Fruit fly (Drosophila melanogaster) whole organism, embryonic: Measurements from ENCODE around the gene Gr64f.

Source experiments
- CG10209 ChIP-seq: fragments of 200-800 bp; sonication (Bioruptor generic); optimal IDR thresholded peaks from 3 replicates; lab custom pipeline; 2017; ENCODE audit warnings: missing biosample characterization, mild to moderate bottlenecking, missing genetic modification characterization, missing genetic modification reagents
- CG10321 ChIP-seq: fragments of 200-800 bp; sonication (Bioruptor generic); IDR thresholded peaks from 2 replicates; pipeline ENCODE4 v1.3.6; 2022; ENCODE audit warnings: missing biosample characterization, missing genetic modification characterization
- CG12104 ChIP-seq: fragments of 200-800 bp; sonication (Bioruptor generic); optimal IDR thresholded peaks from 3 replicates; lab custom pipeline; 2016; ENCODE audit warnings: missing biosample characterization, missing genetic modification characterization
- CG12155 ChIP-seq: fragments of 200-800 bp; sonication (Bioruptor generic); optimal IDR thresholded peaks from 3 replicates; lab custom pipeline; 2016; ENCODE audit warnings: missing biosample characterization, missing genetic modification characterization
- CG12299 ChIP-seq: fragments of 200-800 bp; sonication (Bioruptor generic); optimal IDR thresholded peaks from 2 replicates; lab custom pipeline; 2018; ENCODE audit warnings: missing biosample characterization, mild to moderate bottlenecking, missing genetic modification characterization
- CG12769 ChIP-seq: fragments of 200-800 bp; sonication (Bioruptor generic); optimal IDR thresholded peaks from 2 replicates; lab custom pipeline; 2019; ENCODE audit warnings: missing biosample characterization, mild to moderate bottlenecking, missing genetic modification characterization, moderate library complexity
- CG14441 ChIP-seq: fragments of 200-800 bp; sonication (Bioruptor generic); IDR thresholded peaks from 2 replicates; pipeline ENCODE4 v1.3.6; 2022; ENCODE audit warnings: missing biosample characterization, missing genetic modification characterization
- CG15269 ChIP-seq: fragments of 200-800 bp; sonication (Bioruptor generic); optimal IDR thresholded peaks from 2 replicates; lab custom pipeline; 2018; ENCODE audit warnings: missing biosample characterization, mild to moderate bottlenecking, missing genetic modification characterization, moderate library complexity
- CG15514 ChIP-seq: fragments of 200-800 bp; sonication (Bioruptor generic); optimal IDR thresholded peaks from 3 replicates; lab custom pipeline; 2017; ENCODE audit warnings: missing biosample characterization, missing genetic modification characterization, mild to moderate bottlenecking, moderate library complexity, missing genetic modification reagents
- CG15696 ChIP-seq: fragments of 200-800 bp; sonication (Bioruptor generic); optimal IDR thresholded peaks from 2 replicates; lab custom pipeline; 2019; ENCODE audit warnings: missing biosample characterization, mild to moderate bottlenecking, missing genetic modification characterization, moderate library complexity
- CG17912 ChIP-seq: fragments of 200-800 bp; sonication (Bioruptor generic); optimal IDR thresholded peaks from 2 replicates; lab custom pipeline; 2018; ENCODE audit warnings: missing biosample characterization, mild to moderate bottlenecking, missing genetic modification characterization
- CG3163 ChIP-seq: fragments of 200-800 bp; sonication (Bioruptor generic); optimal IDR thresholded peaks from 3 replicates; lab custom pipeline; 2016; ENCODE audit warnings: missing biosample characterization, missing genetic modification characterization
- CG32532 ChIP-seq: fragments of 200-800 bp; sonication (Bioruptor generic); IDR thresholded peaks from 2 replicates; pipeline ENCODE4 v1.3.6; 2022; ENCODE audit warnings: missing biosample characterization, missing genetic modification characterization
- CG3281 ChIP-seq: fragments of 200-800 bp; sonication (Bioruptor generic); optimal IDR thresholded peaks from 3 replicates; lab custom pipeline; 2017; ENCODE audit warnings: missing biosample characterization, mild to moderate bottlenecking, missing genetic modification characterization
- CG7987 ChIP-seq: fragments of 200-800 bp; sonication (Bioruptor generic); optimal IDR thresholded peaks from 2 replicates; lab custom pipeline; 2018; ENCODE audit warnings: missing biosample characterization, mild to moderate bottlenecking, missing genetic modification characterization, moderate library complexity
- CG9817 ChIP-seq: fragments of 200-800 bp; sonication (Bioruptor generic); optimal IDR thresholded peaks from 2 replicates; lab custom pipeline; 2018; ENCODE audit warnings: missing biosample characterization, mild to moderate bottlenecking, missing genetic modification characterization, moderate library complexity
- CrebB ChIP-seq: fragments of 200-800 bp; sonication (Bioruptor generic); optimal IDR thresholded peaks from 3 replicates; lab custom pipeline; 2018; ENCODE audit warnings: missing biosample characterization, mild to moderate bottlenecking, missing genetic modification characterization
- D ChIP-seq, 2 experiments: fragments of 200-800 bp in 1 of 2; fragments of >200 bp in 1 of 2; sonication (Bioruptor generic) in 1 of 2; optimal IDR thresholded peaks; 2 replicates in 1 of 2; 3 replicates in 1 of 2; lab custom pipeline; 2017; ENCODE audit warnings: mild to moderate bottlenecking in 1 of 2, missing biosample characterization in 1 of 2, missing genetic modification characterization in 1 of 2, missing genetic modification reagents in 1 of 2
- Elba2 ChIP-seq: fragments of 200-800 bp; sonication (Bioruptor generic); optimal IDR thresholded peaks from 3 replicates; lab custom pipeline; 2016; ENCODE audit warnings: missing biosample characterization, missing genetic modification characterization
- Ets97D ChIP-seq: fragments of 200-800 bp; sonication (Bioruptor generic); optimal IDR thresholded peaks from 3 replicates; lab custom pipeline; 2016; ENCODE audit warnings: missing biosample characterization, missing genetic modification characterization
- Fer2 ChIP-seq: fragments of 200-800 bp; sonication (Bioruptor generic); optimal IDR thresholded peaks from 2 replicates; lab custom pipeline; 2018; ENCODE audit warnings: missing biosample characterization, mild to moderate bottlenecking, missing genetic modification characterization, moderate library complexity
- Fer3 ChIP-seq: fragments of 200-800 bp; sonication (Bioruptor generic); optimal IDR thresholded peaks from 2 replicates; lab custom pipeline; 2018; ENCODE audit warnings: missing biosample characterization, mild to moderate bottlenecking, missing genetic modification characterization, moderate library complexity
- HLH54F ChIP-seq: fragments of 200-800 bp; sonication (Bioruptor generic); optimal IDR thresholded peaks from 3 replicates; lab custom pipeline; 2016; ENCODE audit warnings: missing biosample characterization, missing genetic modification characterization
- MTF-1 ChIP-seq: fragments of 200-800 bp; sonication (Bioruptor generic); optimal IDR thresholded peaks from 2 replicates; lab custom pipeline; 2018; ENCODE audit warnings: missing biosample characterization, mild to moderate bottlenecking, missing genetic modification characterization, borderline replicate concordance
- Meics ChIP-seq: fragments of 200-800 bp; sonication (Bioruptor generic); optimal IDR thresholded peaks from 2 replicates; lab custom pipeline; 2017; ENCODE audit warnings: missing biosample characterization, mild to moderate bottlenecking, missing genetic modification characterization
- NFAT ChIP-seq: fragments of 200-800 bp; sonication (Bioruptor generic); IDR thresholded peaks from 2 replicates; pipeline ENCODE4 v1.3.6; 2022; ENCODE audit warnings: missing biosample characterization, missing genetic modification characterization
- Nf-YA ChIP-seq: fragments of 200-800 bp; sonication (Bioruptor generic); IDR thresholded peaks from 2 replicates; pipeline ENCODE4 v1.3.6; 2022; ENCODE audit warnings: missing biosample characterization, missing genetic modification characterization
- Pdp1 ChIP-seq, 2 experiments: fragments of 200-800 bp; sonication (Bioruptor generic); optimal IDR thresholded peaks; 3 replicates each; lab custom pipeline; 2016; ENCODE audit warnings: missing biosample characterization in 2 of 2, missing genetic modification characterization in 2 of 2, mild to moderate bottlenecking in 1 of 2, moderate library complexity in 1 of 2
- Scr ChIP-seq: fragments of 200-800 bp; sonication (Bioruptor generic); IDR thresholded peaks from 2 replicates; pipeline ENCODE4 v1.3.6; 2022; ENCODE audit warnings: missing biosample characterization, missing genetic modification characterization; ENCODE audit not compliant: partially characterized antibody
- Six4 ChIP-seq: fragments of 200-800 bp; sonication (Bioruptor generic); optimal IDR thresholded peaks from 2 replicates; lab custom pipeline; 2016; ENCODE audit warnings: missing biosample characterization, missing genetic modification characterization
- Trl ChIP-seq, 3 experiments: fragments of >200 bp in 2 of 3; fragments of 200-800 bp in 1 of 3; sonication (Bioruptor generic) in 1 of 3; optimal IDR thresholded peaks; 2 replicates in 1 of 3; 3 replicates in 2 of 3; lab custom pipeline; 2016 to 2017; ENCODE audit warnings: missing biosample characterization in 1 of 3, missing genetic modification characterization in 1 of 3
- ab ChIP-seq: fragments of 200-800 bp; sonication (Bioruptor generic); optimal IDR thresholded peaks from 2 replicates; lab custom pipeline; 2016; ENCODE audit warnings: missing biosample characterization, missing genetic modification characterization
- ase ChIP-seq: fragments of 200-800 bp; sonication (Bioruptor generic); IDR thresholded peaks from 3 replicates; pipeline ENCODE4 v1.3.6; 2022; ENCODE audit warnings: missing biosample characterization, missing genetic modification characterization
- ash1 ChIP-seq: fragments of 200-800 bp; sonication (Bioruptor generic); optimal IDR thresholded peaks from 2 replicates; lab custom pipeline; 2018; ENCODE audit warnings: missing biosample characterization, mild to moderate bottlenecking, missing genetic modification characterization
- chn ChIP-seq: fragments of 200-800 bp; sonication (Bioruptor generic); optimal IDR thresholded peaks from 2 replicates; lab custom pipeline; 2016; ENCODE audit warnings: missing biosample characterization, missing genetic modification characterization
- cwo ChIP-seq: fragments of 200-800 bp; sonication (Bioruptor generic); optimal IDR thresholded peaks from 3 replicates; lab custom pipeline; 2017; ENCODE audit warnings: missing biosample characterization, missing genetic modification characterization, mild to moderate bottlenecking, moderate library complexity, missing genetic modification reagents
- dmrt11E ChIP-seq: fragments of 200-800 bp; sonication (Bioruptor generic); optimal IDR thresholded peaks from 3 replicates; lab custom pipeline; 2018; ENCODE audit warnings: missing biosample characterization, mild to moderate bottlenecking, missing genetic modification characterization, moderate library complexity
- fru ChIP-seq: fragments of >200 bp; optimal IDR thresholded peaks from 2 replicates; lab custom pipeline; 2017
- her ChIP-seq: fragments of 200-800 bp; sonication (Bioruptor generic); optimal IDR thresholded peaks from 2 replicates; lab custom pipeline; 2016; ENCODE audit warnings: missing biosample characterization, missing genetic modification characterization
- ken ChIP-seq: fragments of 200-800 bp; sonication (Bioruptor generic); IDR thresholded peaks from 3 replicates; pipeline ENCODE4 v1.3.6; 2022; ENCODE audit warnings: missing biosample characterization, missing genetic modification characterization
- lab ChIP-seq: fragments of 200-800 bp; sonication (Bioruptor generic); optimal IDR thresholded peaks from 3 replicates; lab custom pipeline; 2017; ENCODE audit warnings: missing biosample characterization, missing genetic modification characterization, mild to moderate bottlenecking, moderate library complexity, missing genetic modification reagents
- lov ChIP-seq, 2 experiments: fragments of 200-800 bp in 1 of 2; fragments of >200 bp in 1 of 2; sonication (Bioruptor generic) in 1 of 2; IDR thresholded peaks in 1 of 2; optimal IDR thresholded peaks in 1 of 2; 2 replicates in 1 of 2; 3 replicates in 1 of 2; pipeline versions ENCODE4 v1.3.6 to Lab custom; 2017 to 2022; ENCODE audit warnings: missing biosample characterization in 1 of 2, missing genetic modification characterization in 1 of 2
- mirr ChIP-seq: fragments of 200-800 bp; sonication (Bioruptor generic); optimal IDR thresholded peaks from 3 replicates; lab custom pipeline; 2018; ENCODE audit warnings: missing biosample characterization, mild to moderate bottlenecking, missing genetic modification characterization
- pho ChIP-seq: fragments of 200-800 bp; sonication (Bioruptor generic); optimal IDR thresholded peaks from 2 replicates; lab custom pipeline; 2016; ENCODE audit warnings: missing biosample characterization, missing genetic modification characterization
- pum ChIP-seq: fragments of 200-800 bp; sonication (Bioruptor generic); optimal IDR thresholded peaks from 2 replicates; lab custom pipeline; 2016; ENCODE audit warnings: missing biosample characterization, missing genetic modification characterization
- ranshi ChIP-seq: fragments of 200-800 bp; sonication (Bioruptor generic); IDR thresholded peaks from 2 replicates; pipeline ENCODE4 v1.3.6; 2022; ENCODE audit warnings: missing biosample characterization, missing genetic modification characterization
- vvl ChIP-seq: fragments of 200-800 bp; sonication (Bioruptor generic); IDR thresholded peaks from 2 replicates; pipeline ENCODE4 v1.3.6; 2022; ENCODE audit warnings: missing biosample characterization, missing genetic modification characterization
- yki ChIP-seq: fragments of >200 bp; optimal IDR thresholded peaks from 3 replicates; lab custom pipeline; 2018

The Gr64f gene

DNA sequence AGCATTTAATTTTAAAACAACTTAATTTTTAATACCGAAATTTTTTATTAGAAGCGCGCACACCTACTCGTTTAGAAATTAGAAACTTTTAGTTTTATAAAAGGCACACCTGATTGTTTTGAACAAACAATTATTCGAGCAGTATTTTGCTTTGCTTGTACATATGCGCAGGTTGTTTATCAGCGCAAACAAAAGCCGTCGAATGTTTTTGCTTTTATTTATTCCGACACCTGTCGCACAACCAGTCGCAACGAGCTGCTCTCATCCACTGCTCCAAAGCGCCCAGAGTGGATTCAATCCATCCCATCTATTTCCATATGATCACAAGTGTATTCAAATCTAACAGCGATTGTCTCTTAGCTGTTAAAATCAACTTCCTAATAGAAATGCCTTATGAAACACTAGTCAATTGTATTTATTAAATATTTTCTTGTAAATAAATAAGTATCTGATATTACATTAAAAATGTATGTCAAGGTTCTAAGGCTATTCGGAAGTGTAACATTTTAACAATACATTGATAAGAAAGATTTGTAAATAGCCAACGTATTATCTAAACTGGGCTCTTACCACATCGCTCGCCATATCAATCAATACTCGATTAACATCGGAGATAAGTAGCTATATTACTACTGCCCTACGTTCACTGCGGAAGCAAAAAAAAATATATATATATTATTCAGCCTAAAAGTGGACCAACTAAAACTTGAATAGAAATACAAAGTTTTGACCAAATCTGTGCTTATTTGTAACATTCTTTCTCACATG lies 9.7 kb upstream of the Gr64f start, which contains the start of gene CG11594 (continued):
- peak; percentile 76 for TF ChIP-seq lab (GFP tag; lab: Kevin White, UChicago)
- TF ChIP-seq ken (GFP tag; lab: Robert Waterston, UW), result 0 out of 3 replicates have a peak, but pooled peaks have one; percentile 27
- TF ChIP-seq pum, result no peak
- peak; percentile 33; the same call in 1 of the 2 replicates for TF ChIP-seq CG32532 (GFP tag; lab: Robert Waterston, UW)
- peak; percentile 3 for TF ChIP-seq CG3163 (GFP tag; lab: Kevin White, UChicago)
- TF ChIP-seq mirr (GFP tag; lab: Kevin White, UChicago), result peak; percentile 22
- no peak for TF ChIP-seq dmrt11E (tag; lab: Kevin White, UChicago)
- peak; percentile 47; the same call in 1 of the 2 replicates for TF ChIP-seq CG14441 (GFP tag; lab: Robert Waterston, UW)
- TF ChIP-seq CG12104 (GFP tag; lab: Kevin White, UChicago), result no peak
- no peak for TF ChIP-seq Nf-YA (GFP tag; lab: Robert Waterston, UW)
- TF ChIP-seq pho (GFP tag; lab: Kevin White, UChicago), result no peak
- no peak for TF ChIP-seq HLH54F (GFP tag; lab: Kevin White, UChicago)
- peak in 1 of 2 experiments; percentile 27 for TF ChIP-seq Pdp1 (GFP tag; optimal IDR thresholded peaks at IDR 0.05; lab: Kevin White, UChicago)
- peak; percentile 60 for TF ChIP-seq CG3281
- TF ChIP-seq Ets97D (GFP tag; lab: Kevin White, UChicago), result no peak
- no peak for TF ChIP-seq ash1 (GFP tag; lab: Kevin White, UChicago)
- TF ChIP-seq fru (lab: Kevin White, UChicago), result no peak
- TF ChIP-seq CG12155 (GFP tag; lab: Kevin White, UChicago), result no peak
- no peak for TF ChIP-seq D (optimal IDR thresholded peaks at IDR 0.05; lab: Kevin White, UChicago)
- no peak for TF ChIP-seq D (GFP tag; optimal IDR thresholded peaks at IDR 0.05; lab: Kevin White, UChicago)
- TF ChIP-seq CrebB (tag; lab: Kevin White, UChicago), result no peak
- peak; percentile 3 for TF ChIP-seq cwo (GFP tag; lab: Kevin White, UChicago)
- no peak for TF ChIP-seq ab
- peak; percentile 24 for TF ChIP-seq MTF-1 (GFP tag; lab: Kevin White, UChicago)
- no peak for TF ChIP-seq chn
- TF ChIP-seq CG10209 (GFP tag; lab: Kevin White, UChicago), result peak; percentile 42
- TF ChIP-seq Meics (GFP tag; lab: Kevin White, UChicago), result peak; percentile 50
- TF ChIP-seq Elba2 (GFP tag; lab: Kevin White, UChicago), result no peak
- peak; percentile 48 for TF ChIP-seq CG9817 (tag; lab: Kevin White, UChicago)
- peak; percentile 27 for TF ChIP-seq Fer3
- no peak for TF ChIP-seq Six4 (GFP tag; lab: Kevin White, UChicago)
- TF ChIP-seq CG7987, result peak; percentile 49
- no peak for TF ChIP-seq Trl (optimal IDR thresholded peaks at IDR 0.05; lab: Kevin White, UChicago)
- no peak for TF ChIP-seq Trl (GFP tag; optimal IDR thresholded peaks at IDR 0.05; lab: Kevin White, UChicago)
- 0 out of 2 replicates have a peak, but pooled peaks have one; percentile 17 for TF ChIP-seq CG10321 (GFP tag; lab: Robert Waterston, UW)
- no peak for TF ChIP-seq Scr (GFP tag; lab: Robert Waterston, UW)
- peak; percentile 65 for TF ChIP-seq CG15514
- peak; percentile 30 for TF ChIP-seq CG17912 (GFP tag; lab: Kevin White, UChicago)
- TF ChIP-seq ranshi (GFP tag; lab: Robert Waterston, UW), result peak; percentile 46; the same call in 1 of the 2 replicates
- no peak for TF ChIP-seq her (GFP tag; lab: Kevin White, UChicago)
- peak; percentile 39 for TF ChIP-seq CG15269 (tag; lab: Kevin White, UChicago)
- no peak for TF ChIP-seq lov (optimal IDR thresholded peaks at IDR 0.05; lab: Kevin White, UChicago)
- no peak for TF ChIP-seq lov (GFP tag; IDR thresholded peaks at IDR 0.05; lab: Robert Waterston, UW)
- TF ChIP-seq vvl (GFP tag; lab: Robert Waterston, UW), result peak; percentile 36
- no peak for TF ChIP-seq CG12299 (tag; lab: Kevin White, UChicago)
- no peak for TF ChIP-seq ase (GFP tag; lab: Robert Waterston, UW)
- TF ChIP-seq Fer2 (tag; lab: Kevin White, UChicago), result peak; percentile 9
- TF ChIP-seq NFAT, result peak; percentile 33; the same call in 1 of the 2 replicates
- no peak for TF ChIP-seq yki (lab: Kevin White, UChicago)
- TF ChIP-seq CG12769 (tag; lab: Kevin White, UChicago), result no peak
- TF ChIP-seq CG15696 (tag; lab: Kevin White, UChicago), result no peak
